Worm (Caenorhabditis elegans) whole organism, young adult: ENCODE measurements around the gene lpr-4.

Experiments used
- C17E4.6 ChIP-seq: fragments of 200-800 bp; sonication (Bioruptor generic); IDR thresholded peaks from 2 replicates; pipeline ENCODE4 v1.3.6; 2022; ENCODE audit warnings: missing genetic modification reagents, missing genetic modification characterization, missing compliant biosample characterization
- Y53F4B.3 ChIP-seq: fragments of 200-800 bp; sonication (Bioruptor generic); IDR thresholded peaks from 2 replicates; pipeline ENCODE4 v1.3.6; 2022; ENCODE audit warnings: missing genetic modification reagents, missing genetic modification characterization, missing compliant biosample characterization
- aptf-3 ChIP-seq: fragments of 200-800 bp; sonication (Bioruptor generic); IDR thresholded peaks from 2 replicates; pipeline ENCODE4 v1.3.6; 2022; ENCODE audit warnings: missing genetic modification characterization, missing compliant biosample characterization
- athp-1 ChIP-seq: sonication (generic microtip); optimal IDR thresholded peaks from 2 replicates; lab custom pipeline; 2017; ENCODE audit warnings: mild to moderate bottlenecking, missing genetic modification characterization, missing compliant biosample characterization
- ceh-58 ChIP-seq: fragments of 200-800 bp; sonication (Bioruptor generic); IDR thresholded peaks from 2 replicates; pipeline ENCODE4 v1.3.6; 2022; ENCODE audit warnings: missing genetic modification characterization, missing compliant biosample characterization
- die-1 ChIP-seq: sonication (generic microtip); optimal IDR thresholded peaks from 2 replicates; lab custom pipeline; 2016; ENCODE audit warnings: missing genotype, mild to moderate bottlenecking, missing genetic modification characterization, missing compliant biosample characterization
- dox-1 ChIP-seq: fragments of 200-800 bp; sonication (Bioruptor generic); IDR thresholded peaks from 2 replicates; pipeline ENCODE4 v1.3.6; 2022; ENCODE audit warnings: missing genetic modification reagents, missing genetic modification characterization, missing compliant biosample characterization
- dpl-1 ChIP-seq: fragments of 150-350 bp; optimal IDR thresholded peaks from 2 replicates; lab custom pipeline; 2014; ENCODE audit warnings: missing biosample characterization, missing genetic modification reagents, missing genetic modification characterization
- egrh-3 ChIP-seq: fragments of 200-800 bp; sonication (Bioruptor generic); IDR thresholded peaks from 2 replicates; pipeline ENCODE4 v1.3.6; 2022; ENCODE audit warnings: missing genetic modification reagents, missing genetic modification characterization, missing compliant biosample characterization
- lin-54 ChIP-seq: fragments of 200-800 bp; sonication (Bioruptor generic); optimal IDR thresholded peaks from 2 replicates; lab custom pipeline; 2018; ENCODE audit warnings: mild to moderate bottlenecking, missing genetic modification characterization, missing compliant biosample characterization
- mes-4 ChIP-seq: sonication (generic microtip); optimal IDR thresholded peaks from 2 replicates; lab custom pipeline; 2016; ENCODE audit warnings: missing genotype, missing genetic modification characterization, missing compliant biosample characterization
- nhr-90 ChIP-seq: sonication (generic microtip); optimal IDR thresholded peaks from 2 replicates; lab custom pipeline; 2016; ENCODE audit warnings: missing genotype, mild to moderate bottlenecking, missing genetic modification characterization, missing compliant biosample characterization
- snpc-4 ChIP-seq, 5 experiments: fragments of 150-350 bp in 1 of 5; sonication (generic microtip) in 4 of 5; optimal IDR thresholded peaks; 2 replicates each; lab custom pipeline; 2014 to 2018; ENCODE audit warnings: missing genetic modification characterization in 5 of 5, missing biosample characterization in 3 of 5, antibody characterized with exemption in 2 of 5, mild to moderate bottlenecking in 2 of 5, missing compliant biosample characterization in 2 of 5, missing genotype in 2 of 5, moderate library complexity in 2 of 5, missing genetic modification reagents in 1 of 5
- unc-62 ChIP-seq: fragments of 150-350 bp; optimal IDR thresholded peaks from 2 replicates; lab custom pipeline; 2014; ENCODE audit warnings: missing biosample characterization, missing genetic modification reagents, missing genetic modification characterization

DNA sequence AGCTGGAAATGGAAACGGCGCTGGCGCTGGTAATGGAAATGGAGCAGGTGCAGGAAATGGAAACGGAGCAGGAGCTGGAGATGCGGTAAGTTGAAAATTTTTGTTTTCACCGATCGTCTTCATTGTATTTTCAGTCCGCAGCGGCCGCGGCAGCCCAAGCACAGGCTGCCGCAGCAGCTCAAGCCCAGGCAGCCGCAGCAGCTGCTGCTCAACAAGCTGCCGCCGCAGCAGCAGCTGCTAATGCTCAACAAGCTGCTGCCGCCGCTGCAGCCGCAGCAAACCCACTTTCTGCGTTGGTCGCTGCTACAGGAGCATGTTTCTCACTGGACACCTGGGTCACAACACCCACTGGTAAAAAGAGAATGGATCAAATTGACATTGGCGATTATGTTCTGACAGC is 49.5 kb downstream of the lpr-4 start:
- TF ChIP-seq athp-1 (no peak), unc-62 (GFP tag; lab: Kevin White, UChicago) (no peak), ceh-58 (no peak), dpl-1 (no peak), Y53F4B.3 (GFP tag; lab: Robert Waterston, UW) (no peak), nhr-90 (tag; lab: Kevin White, UChicago) (no peak), aptf-3 (GFP tag; lab: Robert Waterston, UW) (no peak), C17E4.6 (GFP tag; lab: Robert Waterston, UW) (no peak), die-1 (tag; lab: Kevin White, UChicago) (no peak), lin-54 (GFP tag; lab: Kevin White, UChicago) (no peak), dox-1 (no peak), mes-4 (tag; lab: Kevin White, UChicago) (no peak), egrh-3 (GFP tag; lab: Robert Waterston, UW) (peak; percentile 95), snpc-4 (GFP tag; optimal IDR thresholded peaks at IDR 0.05; lab: Kevin White, UChicago) (no peak), snpc-4 (tag; optimal IDR thresholded peaks at IDR 0.05; lab: Kevin White, UChicago) (no peak)
